Worm (Caenorhabditis elegans) whole organism, L2 larva: Measurements from ENCODE around the gene fmo-5.

ENCODE experiments used
- C34F6.9 ChIP-seq: fragments of 150-350 bp; optimal IDR thresholded peaks from 2 replicates; lab custom pipeline; 2014; ENCODE audit warnings: missing biosample characterization, missing genetic modification characterization
- F13H6.1 ChIP-seq: sonication (generic microtip); optimal IDR thresholded peaks from 2 replicates; lab custom pipeline; 2016; ENCODE audit warnings: missing genetic modification characterization, missing compliant biosample characterization
- R02D3.7 ChIP-seq: fragments of 150-350 bp; optimal IDR thresholded peaks from 2 replicates; lab custom pipeline; 2014; ENCODE audit warnings: missing biosample characterization, missing genetic modification characterization
- Y55F3AM.14 ChIP-seq: fragments of 200-800 bp; sonication (Bioruptor generic); optimal IDR thresholded peaks from 2 replicates; lab custom pipeline; 2018; ENCODE audit warnings: mild to moderate bottlenecking, missing genetic modification characterization, missing compliant biosample characterization
- alr-1 ChIP-seq: fragments of 150-350 bp; optimal IDR thresholded peaks from 2 replicates; lab custom pipeline; 2014; ENCODE audit warnings: missing biosample characterization, missing genetic modification characterization
- aly-2 ChIP-seq: fragments of 150-350 bp; optimal IDR thresholded peaks from 2 replicates; lab custom pipeline; 2014; ENCODE audit warnings: missing biosample characterization, missing genetic modification characterization
- ama-1 ChIP-seq: fragments of 150-350 bp; optimal IDR thresholded peaks from 2 replicates; lab custom pipeline; 2018; ENCODE audit warnings: inconsistent platforms
- blmp-1 ChIP-seq: sonication (generic microtip); optimal IDR thresholded peaks from 2 replicates; lab custom pipeline; 2017; ENCODE audit warnings: missing genetic modification characterization, mild to moderate bottlenecking, missing compliant biosample characterization, antibody characterized with exemption, moderate library complexity; ENCODE audit not compliant: insufficient read depth
- ceh-16 ChIP-seq: fragments of 150-350 bp; optimal IDR thresholded peaks from 2 replicates; lab custom pipeline; 2014; ENCODE audit warnings: missing biosample characterization, missing genetic modification characterization
- ceh-82 ChIP-seq: fragments of 150-350 bp; optimal IDR thresholded peaks from 2 replicates; lab custom pipeline; 2014; ENCODE audit warnings: missing biosample characterization, missing genetic modification characterization
- crh-2 ChIP-seq: sonication (generic microtip); optimal IDR thresholded peaks from 2 replicates; lab custom pipeline; 2017; ENCODE audit warnings: missing biosample characterization, missing genetic modification characterization
- dmd-4 ChIP-seq: sonication (generic microtip); optimal IDR thresholded peaks from 2 replicates; lab custom pipeline; 2017; ENCODE audit warnings: missing biosample characterization, missing genetic modification characterization
- egl-27 ChIP-seq: sonication (generic microtip); optimal IDR thresholded peaks from 3 replicates; lab custom pipeline; 2017; ENCODE audit warnings: missing biosample characterization, missing genetic modification reagents, missing genetic modification characterization
- elt-1 ChIP-seq: fragments of 150-350 bp; optimal IDR thresholded peaks from 2 replicates; lab custom pipeline; 2014; ENCODE audit warnings: missing biosample characterization, missing genetic modification characterization
- elt-3 ChIP-seq: sonication (generic microtip); optimal IDR thresholded peaks from 2 replicates; lab custom pipeline; 2017; ENCODE audit warnings: missing biosample characterization, missing genetic modification characterization
- fos-1 ChIP-seq: fragments of 150-350 bp; optimal IDR thresholded peaks from 2 replicates; lab custom pipeline; 2014; ENCODE audit warnings: missing biosample characterization, missing genetic modification characterization
- gmeb-1 ChIP-seq: fragments of 150-350 bp; optimal IDR thresholded peaks from 2 replicates; lab custom pipeline; 2014; ENCODE audit warnings: missing biosample characterization, missing genetic modification characterization
- lin-11 ChIP-seq: fragments of 150-350 bp; sonication (generic microtip); optimal IDR thresholded peaks from 2 replicates; lab custom pipeline; 2014; ENCODE audit warnings: missing biosample characterization, missing genetic modification characterization, inconsistent platforms, mixed read lengths
- lin-13 ChIP-seq: fragments of 150-350 bp; optimal IDR thresholded peaks from 2 replicates; lab custom pipeline; 2014; ENCODE audit warnings: missing biosample characterization, missing genetic modification reagents, missing genetic modification characterization
- lin-39 ChIP-seq: fragments of 150-350 bp; optimal IDR thresholded peaks from 2 replicates; lab custom pipeline; 2014; ENCODE audit warnings: missing biosample characterization, missing genetic modification reagents, missing genetic modification characterization
- lsy-2 ChIP-seq, 2 experiments: fragments of 150-350 bp in 1 of 2; sonication (generic microtip) in 1 of 2; optimal IDR thresholded peaks; 2 replicates each; lab custom pipeline; 2014 to 2017; ENCODE audit warnings: missing biosample characterization in 2 of 2, missing genetic modification characterization in 2 of 2
- mab-5 ChIP-seq: fragments of 150-350 bp; optimal IDR thresholded peaks from 2 replicates; lab custom pipeline; 2014; ENCODE audit warnings: missing biosample characterization, missing genetic modification characterization
- nhr-10 ChIP-seq: sonication (generic microtip); optimal IDR thresholded peaks from 2 replicates; lab custom pipeline; 2017; ENCODE audit warnings: missing biosample characterization, missing genetic modification characterization
- nhr-12 ChIP-seq: fragments of 150-350 bp; optimal IDR thresholded peaks from 2 replicates; lab custom pipeline; 2014; ENCODE audit warnings: missing biosample characterization, missing genetic modification characterization
- nhr-21 ChIP-seq: fragments of 150-350 bp; optimal IDR thresholded peaks from 2 replicates; lab custom pipeline; 2014; ENCODE audit warnings: missing biosample characterization, missing genetic modification characterization
- nhr-23 ChIP-seq: fragments of 150-350 bp; optimal IDR thresholded peaks from 2 replicates; lab custom pipeline; 2014; ENCODE audit warnings: missing biosample characterization, missing genetic modification reagents, missing genetic modification characterization
- nhr-237 ChIP-seq: fragments of 150-350 bp; optimal IDR thresholded peaks from 2 replicates; lab custom pipeline; 2014; ENCODE audit warnings: missing biosample characterization, missing genetic modification characterization
- nhr-77 ChIP-seq: fragments of 150-350 bp; optimal IDR thresholded peaks from 2 replicates; lab custom pipeline; 2014; ENCODE audit warnings: missing biosample characterization, missing genetic modification characterization
- sem-4 ChIP-seq: fragments of 150-350 bp; optimal IDR thresholded peaks from 2 replicates; lab custom pipeline; 2014; ENCODE audit warnings: missing biosample characterization, missing genetic modification reagents, missing genetic modification characterization
- skn-1 ChIP-seq: sonication (generic microtip); optimal IDR thresholded peaks from 2 replicates; lab custom pipeline; 2017; ENCODE audit warnings: missing biosample characterization, missing genetic modification characterization
- sma-9 ChIP-seq, 2 experiments: fragments of 150-350 bp in 1 of 2; sonication (generic microtip) in 1 of 2; optimal IDR thresholded peaks; 2 replicates each; lab custom pipeline; 2014 to 2016; ENCODE audit warnings: missing genetic modification characterization in 2 of 2, mild to moderate bottlenecking in 1 of 2, missing biosample characterization in 1 of 2, missing compliant biosample characterization in 1 of 2, missing genetic modification reagents in 1 of 2, moderate library complexity in 1 of 2
- snpc-4 ChIP-seq: fragments of 150-350 bp; optimal IDR thresholded peaks from 2 replicates; lab custom pipeline; 2014; ENCODE audit warnings: missing biosample characterization, missing genetic modification characterization
- unc-39 ChIP-seq: fragments of 150-350 bp; optimal IDR thresholded peaks from 2 replicates; lab custom pipeline; 2014; ENCODE audit warnings: missing biosample characterization, missing genetic modification characterization
- unc-62 ChIP-seq: fragments of 150-350 bp; optimal IDR thresholded peaks from 2 replicates; lab custom pipeline; 2014; ENCODE audit warnings: missing biosample characterization, missing genetic modification reagents, missing genetic modification characterization
- ztf-1 ChIP-seq: fragments of 200-800 bp; sonication (Bioruptor generic); conservative IDR thresholded peaks from 2 replicates; pipeline ENCODE4 v1.3.6; 2022; ENCODE audit warnings: missing genetic modification characterization, missing compliant biosample characterization
- ztf-11 ChIP-seq: sonication (generic microtip); optimal IDR thresholded peaks from 2 replicates; lab custom pipeline; 2017; ENCODE audit warnings: missing biosample characterization, missing genetic modification characterization
- ztf-4 ChIP-seq: fragments of 150-350 bp; optimal IDR thresholded peaks from 2 replicates; lab custom pipeline; 2014; ENCODE audit warnings: missing biosample characterization, missing genetic modification characterization

The fmo-5 gene

ce11 chrV:949760-950159 lies 46.3 kb upstream of the fmo-5 start, which contains the start of gene Y50D4C.6:
Y50D4C.6 (minus strand) TSS chrV:949860.
- TF ChIP-seq gmeb-1 (no peak), egl-27 (tag; lab: Kevin White, UChicago) (no peak), ceh-82 (tag; lab: Kevin White, UChicago) (no peak), Y55F3AM.14 (GFP tag; lab: Kevin White, UChicago) (no peak), nhr-21 (tag; lab: Kevin White, UChicago) (no peak), unc-39 (tag; lab: Kevin White, UChicago) (no peak), fos-1 (tag; lab: Kevin White, UChicago) (no peak), elt-3 (tag; lab: Kevin White, UChicago) (no peak), R02D3.7 (no peak), nhr-23 (tag; lab: Kevin White, UChicago) (no peak), lsy-2 (tag; optimal IDR thresholded peaks at IDR 0.05; lab: Kevin White, UChicago) (no peak), ceh-16 (tag; lab: Kevin White, UChicago) (no peak), unc-62 (GFP tag; lab: Kevin White, UChicago) (no peak), nhr-12 (tag; lab: Kevin White, UChicago) (no peak), sem-4 (no peak), ztf-1 (GFP tag; lab: Robert Waterston, UW) (no peak), nhr-237 (tag; lab: Kevin White, UChicago) (no peak)

ce11 chrV:949084-949483 lies 45.6 kb upstream of the fmo-5 start:
- no peak for TF ChIP-seq nhr-21 (tag; lab: Kevin White, UChicago)
- no peak for TF ChIP-seq unc-62 (GFP tag; lab: Kevin White, UChicago)
- TF ChIP-seq nhr-77 (tag; lab: Kevin White, UChicago), result no peak
- TF ChIP-seq ztf-4 (tag; lab: Kevin White, UChicago), result no peak
- no peak for TF ChIP-seq blmp-1 (tag; lab: Kevin White, UChicago)
- no peak for TF ChIP-seq Y55F3AM.14 (GFP tag; lab: Kevin White, UChicago)
- TF ChIP-seq egl-27 (tag; lab: Kevin White, UChicago), result no peak
- no peak for TF ChIP-seq crh-2 (tag; lab: Kevin White, UChicago)
- no peak for TF ChIP-seq ceh-82 (tag; lab: Kevin White, UChicago)
- no peak for TF ChIP-seq elt-1
- TF ChIP-seq sma-9 (GFP tag; optimal IDR thresholded peaks at IDR 0.05; lab: Kevin White, UChicago), result no peak
- no peak for TF ChIP-seq sma-9 (tag; optimal IDR thresholded peaks at IDR 0.05; lab: Kevin White, UChicago)
- no peak for TF ChIP-seq unc-39 (tag; lab: Kevin White, UChicago)

ce11 chrV:945828-946227 lies 42.4 kb upstream of the fmo-5 start:
- no peak for TF ChIP-seq crh-2 (tag; lab: Kevin White, UChicago)
- TF ChIP-seq nhr-21 (tag; lab: Kevin White, UChicago), result no peak
- TF ChIP-seq sem-4, result no peak
- TF ChIP-seq ama-1, result no peak
- TF ChIP-seq lin-13 (GFP tag; lab: Kevin White, UChicago), result no peak
- no peak for TF ChIP-seq ztf-11 (tag; lab: Kevin White, UChicago)
- TF ChIP-seq snpc-4 (tag; lab: Kevin White, UChicago), result no peak
- no peak for TF ChIP-seq nhr-77 (tag; lab: Kevin White, UChicago)
- no peak for TF ChIP-seq dmd-4 (tag; lab: Kevin White, UChicago)

ce11 chrV:945144-945543 lies 41.7 kb upstream of the fmo-5 start, which contains the start of gene Y50D4C.3:
Y50D4C.3 (minus strand) TSS chrV:945244.
- TF ChIP-seq fos-1 (tag; lab: Kevin White, UChicago) (no peak), dmd-4 (tag; lab: Kevin White, UChicago) (no peak), F13H6.1 (tag; lab: Kevin White, UChicago) (no peak), blmp-1 (tag; lab: Kevin White, UChicago) (no peak), nhr-21 (tag; lab: Kevin White, UChicago) (no peak), sma-9 (GFP tag; optimal IDR thresholded peaks at IDR 0.05; lab: Kevin White, UChicago) (no peak), sma-9 (tag; optimal IDR thresholded peaks at IDR 0.05; lab: Kevin White, UChicago) (no peak), unc-39 (tag; lab: Kevin White, UChicago) (no peak), nhr-237 (tag; lab: Kevin White, UChicago) (no peak), nhr-10 (tag; lab: Kevin White, UChicago) (no peak), nhr-12 (tag; lab: Kevin White, UChicago) (no peak), lin-39 (tag; lab: Kevin White, UChicago) (no peak), gmeb-1 (no peak), R02D3.7 (no peak), alr-1 (tag; lab: Kevin White, UChicago) (no peak), C34F6.9 (tag; lab: Kevin White, UChicago) (no peak), aly-2 (tag; lab: Kevin White, UChicago) (no peak), skn-1 (tag; lab: Kevin White, UChicago) (no peak), lin-11 (tag; lab: Kevin White, UChicago) (no peak), mab-5 (tag; lab: Kevin White, UChicago) (no peak)
- TF ChIP-seq, all 48 proteins: peak for 0
